Worm (Caenorhabditis elegans): ENCODE data around the gene W06B4.2.

DNA sequence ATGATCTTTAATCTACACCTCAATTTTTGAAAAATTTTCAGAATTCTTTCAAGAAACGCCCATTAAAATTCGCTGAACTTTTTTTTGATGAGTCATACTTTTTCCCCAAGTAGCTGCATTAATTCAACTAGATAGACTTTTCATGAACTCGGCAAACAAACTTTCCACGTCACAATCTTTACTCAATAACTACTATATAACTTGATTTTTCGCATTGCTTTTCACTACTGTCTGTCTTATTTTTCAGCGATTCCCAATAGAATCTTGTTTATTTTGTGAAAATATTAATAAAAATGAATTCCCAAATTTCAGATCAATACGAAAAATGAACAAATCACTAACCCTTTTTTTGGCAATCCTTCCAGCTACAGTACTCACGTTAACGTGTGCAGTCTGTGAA is 10.3 kb downstream of the W06B4.2 start, which contains the start of gene T05C1.1:
- TF ChIP-seq K02D7.2 (tag; optimal IDR thresholded peaks at IDR 0.05) (no peak), ceh-45 (GFP tag; IDR thresholded peaks at IDR 0.05) (no peak), Y22D7AL.16 (tag; optimal IDR thresholded peaks at IDR 0.05) (no peak), dve-1 (tag; optimal IDR thresholded peaks at IDR 0.05) (no peak), ttx-3 (tag; optimal IDR thresholded peaks at IDR 0.05) (no peak), ceh-48 (tag; optimal IDR thresholded peaks at IDR 0.05) (no peak)
